Worm (Caenorhabditis elegans) whole organism, L4 larva: Measurements from ENCODE around the gene calu-1.

Experiments used
- F44E2.7 ChIP-seq: fragments of 200-800 bp; sonication (Bioruptor generic); IDR thresholded peaks from 2 replicates; pipeline ENCODE4 v2.1.2; 2022; ENCODE audit warnings: missing genetic modification characterization, missing compliant biosample characterization
- nhr-77 ChIP-seq: fragments of 150-350 bp; optimal IDR thresholded peaks from 2 replicates; lab custom pipeline; 2014; ENCODE audit warnings: missing biosample characterization, missing genetic modification characterization

- no peak for TF ChIP-seq nhr-77 (tag; lab: Kevin White, UChicago)
- TF ChIP-seq F44E2.7 (GFP tag; lab: Robert Waterston, UW), result no peak
These were observed 7.4 kb upstream of the calu-1 start for ce11 chrX:4978103-4978502.
